Worm (Caenorhabditis elegans) whole organism, midembryonic: ENCODE measurements around the gene cap-1.

Source experiments
- T22C8.4 ChIP-seq: fragments of 200-800 bp; sonication (Bioruptor generic); IDR thresholded peaks from 2 replicates; pipeline ENCODE4 v1.3.6; 2022; ENCODE audit warnings: missing genetic modification characterization, missing compliant biosample characterization
- cog-1 ChIP-seq: sonication (generic microtip); optimal IDR thresholded peaks from 2 replicates; lab custom pipeline; 2016; ENCODE audit warnings: missing genetic modification characterization, missing compliant biosample characterization
- flt-1 ChIP-seq: fragments of 200-800 bp; sonication (Bioruptor generic); IDR thresholded peaks from 2 replicates; pipeline ENCODE4 v1.3.6; 2022; ENCODE audit warnings: missing genetic modification characterization, missing compliant biosample characterization
- klf-2 ChIP-seq: fragments of 200-800 bp; sonication (Bioruptor generic); conservative IDR thresholded peaks from 2 replicates; pipeline ENCODE4 v1.3.6; 2022; ENCODE audit warnings: missing genetic modification reagents, missing genetic modification characterization, missing compliant biosample characterization
- med-1 ChIP-seq: sonication (generic microtip); optimal IDR thresholded peaks from 2 replicates; lab custom pipeline; 2017; ENCODE audit warnings: missing genetic modification characterization, mild to moderate bottlenecking, missing compliant biosample characterization, antibody characterized with exemption, missing genetic modification reagents; ENCODE audit not compliant: insufficient read depth
- ztf-23 ChIP-seq: fragments of 200-800 bp; sonication (Bioruptor generic); IDR thresholded peaks from 2 replicates; pipeline ENCODE4 v1.3.6; 2022; ENCODE audit warnings: missing genetic modification reagents, missing genetic modification characterization, missing compliant biosample characterization

DNA sequence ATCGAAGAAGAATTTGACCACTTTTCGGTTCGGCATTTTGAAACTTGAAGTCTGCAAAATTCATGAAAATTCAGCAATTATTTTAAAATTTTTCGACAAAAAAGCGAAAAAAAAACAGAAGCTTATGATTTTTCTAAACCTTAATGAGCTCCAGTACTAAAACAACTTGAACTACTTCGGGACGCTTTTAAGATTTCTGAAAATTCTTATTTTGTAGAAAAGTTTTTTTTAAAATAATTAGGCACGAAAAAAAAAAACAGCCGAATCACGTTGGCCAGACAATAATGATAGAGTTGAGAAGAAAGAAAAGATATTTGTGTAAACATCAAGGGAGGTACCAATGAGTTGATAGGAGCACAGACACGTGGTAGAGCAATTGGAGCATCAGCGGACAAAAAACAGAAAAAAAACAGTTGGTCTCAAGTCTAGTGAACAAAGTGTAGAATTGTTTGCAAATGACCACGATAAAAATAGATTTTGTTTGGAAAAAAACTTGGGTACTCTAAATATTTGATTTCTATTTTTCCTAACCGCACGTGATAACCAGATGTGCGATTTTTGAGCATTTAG is 12.3 kb upstream of the cap-1 start, which contains the start of gene gstk-2:
- no peak for TF ChIP-seq ztf-23
- no peak for TF ChIP-seq flt-1 (GFP tag; lab: Robert Waterston, UW)
- no peak for TF ChIP-seq klf-2
- TF ChIP-seq med-1 (GFP tag; lab: Kevin White, UChicago), result no peak
- no peak for TF ChIP-seq T22C8.4 (GFP tag; lab: Robert Waterston, UW)
- TF ChIP-seq cog-1 (tag; lab: Kevin White, UChicago), result no peak
